Fruit fly (Drosophila melanogaster) whole organism, pupa: Measurements from ENCODE around the gene CG13082.

Source experiments
- CG10348 ChIP-seq: fragments of 200-800 bp; sonication (Bioruptor generic); IDR thresholded peaks from 2 replicates; pipeline ENCODE4 v1.3.6; 2022; ENCODE audit warnings: missing biosample characterization, missing genetic modification characterization
- CG12605 ChIP-seq: fragments of 200-800 bp; sonication (Bioruptor generic); IDR thresholded peaks from 2 replicates; pipeline ENCODE4 v1.3.6; 2022; ENCODE audit warnings: missing biosample characterization, missing genetic modification characterization
- CG13204 ChIP-seq: fragments of 200-800 bp; sonication (Bioruptor generic); optimal IDR thresholded peaks from 2 replicates; lab custom pipeline; 2018; ENCODE audit warnings: missing biosample characterization, mild to moderate bottlenecking, missing genetic modification characterization, moderate library complexity
- CG14655 ChIP-seq: fragments of 200-800 bp; sonication (Bioruptor generic); optimal IDR thresholded peaks from 3 replicates; lab custom pipeline; 2017; ENCODE audit warnings: mild to moderate bottlenecking, missing biosample characterization, missing genetic modification reagents, missing genetic modification characterization
- CG15710 ChIP-seq: fragments of 200-800 bp; sonication (Bioruptor generic); optimal IDR thresholded peaks from 2 replicates; lab custom pipeline; 2018; ENCODE audit warnings: missing biosample characterization, mild to moderate bottlenecking, missing genetic modification characterization, moderate library complexity
- CG17806 ChIP-seq: fragments of 200-800 bp; sonication (Bioruptor generic); optimal IDR thresholded peaks from 2 replicates; lab custom pipeline; 2018; ENCODE audit warnings: missing biosample characterization, mild to moderate bottlenecking, missing genetic modification characterization, moderate library complexity
- CG32121 ChIP-seq: fragments of 200-800 bp; sonication (Bioruptor generic); IDR thresholded peaks from 2 replicates; pipeline ENCODE4 v1.3.6; 2022; ENCODE audit warnings: missing biosample characterization, missing genetic modification characterization
- CG34367 ChIP-seq: fragments of 200-800 bp; sonication (Bioruptor generic); optimal IDR thresholded peaks from 2 replicates; lab custom pipeline; 2018; ENCODE audit warnings: missing biosample characterization, mild to moderate bottlenecking, missing genetic modification characterization
- CG4496 ChIP-seq: fragments of 200-800 bp; sonication (Bioruptor generic); IDR thresholded peaks from 3 replicates; pipeline ENCODE4 v1.3.6; 2022; ENCODE audit warnings: missing biosample characterization, missing genetic modification characterization
- CG8159 ChIP-seq: fragments of 200-800 bp; sonication (Bioruptor generic); optimal IDR thresholded peaks from 3 replicates; lab custom pipeline; 2018; ENCODE audit warnings: missing biosample characterization, mild to moderate bottlenecking, missing genetic modification characterization, moderate library complexity
- CG8301 ChIP-seq: fragments of 200-800 bp; sonication (Bioruptor generic); optimal IDR thresholded peaks from 2 replicates; lab custom pipeline; 2018; ENCODE audit warnings: missing biosample characterization, mild to moderate bottlenecking, missing genetic modification characterization
- CG9948 ChIP-seq: fragments of 200-800 bp; sonication (Bioruptor generic); optimal IDR thresholded peaks from 2 replicates; lab custom pipeline; 2018; ENCODE audit warnings: missing biosample characterization, mild to moderate bottlenecking, missing genetic modification characterization, moderate library complexity
- D1 ChIP-seq: fragments of 200-800 bp; sonication (Bioruptor generic); optimal IDR thresholded peaks from 2 replicates; lab custom pipeline; 2018; ENCODE audit warnings: missing biosample characterization, mild to moderate bottlenecking, missing genetic modification characterization, moderate library complexity
- EcR ChIP-seq: fragments of 200-800 bp; sonication (Bioruptor generic); optimal IDR thresholded peaks from 3 replicates; lab custom pipeline; 2019; ENCODE audit warnings: missing biosample characterization, missing genetic modification characterization, mild to moderate bottlenecking, moderate library complexity, missing genetic modification reagents
- Ets98B ChIP-seq: fragments of 200-800 bp; sonication (Bioruptor generic); IDR thresholded peaks from 2 replicates; pipeline ENCODE4 v1.3.6; 2022; ENCODE audit warnings: missing biosample characterization, missing genetic modification characterization
- Pif1A ChIP-seq: fragments of 200-800 bp; sonication (Bioruptor generic); optimal IDR thresholded peaks from 3 replicates; lab custom pipeline; 2016; ENCODE audit warnings: missing biosample characterization, missing genetic modification characterization
- Pif1B ChIP-seq: fragments of 200-800 bp; sonication (Bioruptor generic); optimal IDR thresholded peaks from 3 replicates; lab custom pipeline; 2016; ENCODE audit warnings: missing biosample characterization, missing genetic modification characterization
- Snoo ChIP-seq: fragments of 200-800 bp; sonication (Bioruptor generic); optimal IDR thresholded peaks from 3 replicates; lab custom pipeline; 2017; ENCODE audit warnings: missing biosample characterization, mild to moderate bottlenecking, missing genetic modification characterization, inconsistent platforms
- fd96Ca ChIP-seq: fragments of 200-800 bp; sonication (Bioruptor generic); IDR thresholded peaks from 3 replicates; pipeline ENCODE4 v1.3.6; 2022; ENCODE audit warnings: missing biosample characterization, missing genetic modification characterization
- gl ChIP-seq: fragments of 200-800 bp; sonication (Bioruptor generic); optimal IDR thresholded peaks from 2 replicates; lab custom pipeline; 2018; ENCODE audit warnings: missing biosample characterization, mild to moderate bottlenecking, missing genetic modification characterization
- rn ChIP-seq: fragments of 200-800 bp; sonication (Bioruptor generic); IDR thresholded peaks from 2 replicates; pipeline ENCODE4 v1.3.6; 2022; ENCODE audit warnings: missing biosample characterization, missing genetic modification characterization

The CG13082 gene

dm6 chr2L:19540307-19540706, 2.1 kb downstream of the CG13082 start, which contains the start of gene CG13081:
TSS of gene CG13081 (plus strand) at chr2L:19540607.
- TF ChIP-seq CG4496 (GFP tag; lab: Robert Waterston, UW) (no peak), D1 (no peak), gl (tag; lab: Kevin White, UChicago) (no peak), Pif1A (GFP tag; lab: Kevin White, UChicago) (no peak), CG13204 (GFP tag; lab: Kevin White, UChicago) (no peak)

dm6 chr2L:19542268-19542773, 4.1 kb downstream of the CG13082 start:
- TF ChIP-seq CG12605 (GFP tag; lab: Robert Waterston, UW): peak; percentile 17; the same call in 1 of the 2 replicates
- TF ChIP-seq Ets98B: 0 out of 2 replicates have a peak, but pooled peaks have one; percentile 7
- no peak for TF ChIP-seq CG10348 (GFP tag; lab: Robert Waterston, UW)

DNA sequence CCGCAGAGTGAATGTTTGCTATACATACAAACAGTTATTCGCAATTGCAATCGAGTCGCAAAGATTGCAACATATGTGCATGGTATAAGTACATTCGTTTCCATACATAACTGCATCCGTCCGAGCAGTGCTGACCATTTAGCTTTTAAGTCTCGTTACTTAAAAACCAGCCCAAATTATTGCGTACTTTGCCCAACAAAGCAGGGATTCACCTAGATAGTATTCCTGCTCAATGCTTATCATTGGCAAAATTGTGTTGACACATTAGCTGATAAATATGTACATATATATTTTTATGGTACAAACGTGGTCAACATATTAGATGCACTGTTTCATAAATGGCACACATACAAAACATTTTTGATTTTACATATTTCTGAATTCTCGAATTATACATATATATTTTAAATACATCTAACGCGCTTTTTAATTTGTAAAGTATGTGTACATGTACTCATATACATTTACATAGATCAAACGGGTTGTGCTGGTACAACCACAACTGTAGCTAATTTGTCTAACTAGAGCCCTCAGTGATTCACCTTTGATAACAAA, 4.9 kb downstream of the CG13082 start:
- TF ChIP-seq Pif1A (GFP tag; lab: Kevin White, UChicago) (no peak), Snoo (no peak), CG8301 (tag; lab: Kevin White, UChicago) (no peak), CG15710 (tag; lab: Kevin White, UChicago) (no peak), CG13204 (GFP tag; lab: Kevin White, UChicago) (no peak), gl (tag; lab: Kevin White, UChicago) (no peak), fd96Ca (GFP tag; lab: Robert Waterston, UW) (no peak), CG14655 (GFP tag; lab: Kevin White, UChicago) (no peak), rn (GFP tag; lab: Robert Waterston, UW) (no peak), CG32121 (GFP tag; lab: Robert Waterston, UW) (no peak), CG34367 (tag; lab: Kevin White, UChicago) (no peak), CG17806 (no peak), CG10348 (GFP tag; lab: Robert Waterston, UW) (no peak), CG9948 (no peak), CG12605 (GFP tag; lab: Robert Waterston, UW) (no peak), Pif1B (no peak), Ets98B (no peak), EcR (GFP tag; lab: Kevin White, UChicago) (no peak), CG8159 (tag; lab: Kevin White, UChicago) (no peak), CG4496 (GFP tag; lab: Robert Waterston, UW) (no peak)

DNA sequence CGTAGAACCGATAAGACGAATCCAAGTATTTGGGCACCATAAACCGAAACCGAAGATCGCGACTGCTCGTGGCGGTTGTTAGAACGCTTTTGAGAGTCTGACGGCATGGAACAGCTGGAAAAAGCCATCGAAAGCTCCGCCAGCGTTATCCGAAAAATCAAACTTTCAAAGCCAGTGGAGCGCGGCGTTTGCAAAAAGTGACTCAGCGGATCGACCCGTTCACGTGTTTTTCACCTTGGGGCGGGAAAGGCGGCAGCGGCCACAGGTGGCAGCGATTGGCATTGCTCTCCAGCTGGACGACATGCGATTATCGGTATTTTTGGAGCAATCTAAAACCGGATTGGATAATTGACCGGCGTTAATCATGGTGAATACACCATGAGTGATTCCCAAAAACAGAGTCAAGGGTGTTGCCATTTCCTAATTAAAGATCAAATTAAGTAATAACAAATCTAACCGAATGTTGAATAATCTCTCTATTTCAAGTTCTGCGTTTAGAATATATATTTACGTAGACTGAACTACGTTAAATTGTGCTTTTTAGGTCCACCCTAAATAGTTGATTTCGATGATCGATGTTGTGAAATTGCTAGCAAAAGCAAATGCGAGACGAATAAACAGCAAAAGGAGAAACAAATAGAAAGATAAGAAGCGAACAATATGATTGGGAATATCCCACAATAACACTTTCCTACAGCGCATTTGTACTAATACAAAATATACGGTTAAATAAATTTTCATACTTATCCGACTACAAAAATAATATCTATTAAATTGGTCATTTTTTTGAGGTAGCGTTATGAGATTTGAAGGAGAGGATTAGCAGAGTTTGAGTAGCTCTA, 8.9 kb downstream of the CG13082 start, which contains the start of gene CG10337:
TSS of gene CG10337 (minus strand) at position 91 of the 842 bp plus-strand sequence.
- TF ChIP-seq CG8159 (tag; lab: Kevin White, UChicago) (peak; percentile 83), CG17806 (no peak), Ets98B (0 out of 2 replicates have a peak, but pooled peaks have one; percentile 12), Pif1B (peak; percentile 34), CG32121 (GFP tag; lab: Robert Waterston, UW) (no peak)

- TF ChIP-seq EcR (GFP tag; lab: Kevin White, UChicago) (peak; percentile 31), CG8159 (tag; lab: Kevin White, UChicago) (no peak), CG12605 (GFP tag; lab: Robert Waterston, UW) (0 out of 2 replicates have a peak, but pooled peaks have one; percentile 7)
Observed at dm6 chr2L:19548158-19548557, 9.9 kb downstream of the CG13082 start, which contains the start of gene Tep4. TSS of gene Tep4 (plus strand) at chr2L:19548507.

DNA sequence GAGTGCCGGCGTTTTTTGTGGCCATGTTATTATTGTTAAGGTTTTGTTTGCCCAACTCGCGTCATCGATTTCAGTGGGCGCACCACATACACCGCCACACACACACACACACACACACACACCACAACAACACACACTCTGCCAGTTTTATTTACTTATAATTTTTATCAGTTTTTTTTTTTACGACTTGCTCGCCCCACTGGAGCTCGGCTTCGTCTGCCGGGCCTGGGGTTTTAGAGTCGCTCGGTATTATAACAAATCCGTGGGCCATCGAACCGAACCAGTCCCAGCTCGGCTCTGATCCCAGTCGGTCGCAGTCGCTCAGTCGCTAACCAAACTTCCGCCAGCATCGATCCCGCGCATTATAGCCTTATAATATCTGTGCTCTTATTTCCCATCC, 11.2 kb downstream of the CG13082 start:
- TF ChIP-seq fd96Ca (GFP tag; lab: Robert Waterston, UW) (no peak), CG8301 (tag; lab: Kevin White, UChicago) (no peak), rn (GFP tag; lab: Robert Waterston, UW) (no peak), D1 (no peak), CG12605 (GFP tag; lab: Robert Waterston, UW) (no peak; the same call in 1 of the 2 replicates), CG13204 (GFP tag; lab: Kevin White, UChicago) (no peak), CG8159 (tag; lab: Kevin White, UChicago) (no peak), CG14655 (GFP tag; lab: Kevin White, UChicago) (no peak), gl (tag; lab: Kevin White, UChicago) (peak; percentile 65), CG32121 (GFP tag; lab: Robert Waterston, UW) (no peak), CG9948 (no peak), CG34367 (tag; lab: Kevin White, UChicago) (peak; percentile 28), CG10348 (GFP tag; lab: Robert Waterston, UW) (no peak), CG4496 (GFP tag; lab: Robert Waterston, UW) (peak; percentile 89), CG17806 (no peak), Pif1B (peak; percentile 53), Pif1A (GFP tag; lab: Kevin White, UChicago) (no peak), Snoo (peak; percentile 50), EcR (GFP tag; lab: Kevin White, UChicago) (peak; percentile 94), CG15710 (tag; lab: Kevin White, UChicago) (no peak), Ets98B (no peak)
